Fruit fly (Drosophila melanogaster): ENCODE measurements around the gene CG42327.

Gene CG42327

DNA sequence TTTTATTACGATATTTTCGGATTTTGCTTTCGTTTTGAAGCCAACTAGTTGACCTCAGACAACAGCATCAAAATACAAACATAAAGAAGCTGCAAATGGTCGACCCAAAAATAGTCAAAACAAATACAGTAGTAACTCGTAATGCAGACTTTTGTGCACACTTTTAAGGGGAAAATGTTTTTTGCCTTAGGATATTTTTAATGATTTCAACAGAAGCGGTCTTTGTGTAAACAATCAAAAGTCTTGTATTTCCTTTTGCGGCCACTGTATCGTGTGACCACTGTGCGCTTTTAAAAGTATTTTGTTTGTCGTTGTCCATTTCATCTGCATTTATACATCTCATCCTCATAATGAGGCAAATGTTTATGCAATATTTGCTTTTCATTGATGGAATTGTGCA, 6.5 kb upstream of the CG42327 start (continued):
- TF ChIP-seq fd102C (GFP tag; optimal IDR thresholded peaks at IDR 0.05), result peak; percentile 54
- TF ChIP-seq CG13624 (GFP tag; optimal IDR thresholded peaks at IDR 0.05), result peak; percentile 98
- peak; percentile 97 for TF ChIP-seq rib (GFP tag; IDR thresholded peaks at IDR 0.05)
- TF ChIP-seq Jarid2 (GFP tag; optimal IDR thresholded peaks at IDR 0.05), result peak; percentile 69
- peak; percentile 31 for TF ChIP-seq Elba2 (GFP tag; optimal IDR thresholded peaks at IDR 0.05)
- TF ChIP-seq seq (GFP tag; IDR thresholded peaks at IDR 0.05), result peak; percentile 95
- peak; percentile 97 for TF ChIP-seq Rx (GFP tag; IDR thresholded peaks at IDR 0.05)
- TF ChIP-seq Eip74EF (GFP tag; optimal IDR thresholded peaks at IDR 0.05), result peak in 1 of 2 experiments; percentile 81
- peak; percentile 68 for TF ChIP-seq dan (GFP tag; IDR thresholded peaks at IDR 0.05)
- peak; percentile 97 for TF ChIP-seq Mrtf (GFP tag; IDR thresholded peaks at IDR 0.05)
- peak; percentile 96 for TF ChIP-seq Poxn (GFP tag; IDR thresholded peaks at IDR 0.05)
- peak; percentile 94 for TF ChIP-seq Fer1 (GFP tag; optimal IDR thresholded peaks at IDR 0.05)
- TF ChIP-seq CG8944 (GFP tag; optimal IDR thresholded peaks at IDR 0.05), result peak; percentile 97
- peak; percentile 97 for TF ChIP-seq crc (GFP tag; optimal IDR thresholded peaks at IDR 0.05)
- TF ChIP-seq CG31365 (tag; optimal IDR thresholded peaks at IDR 0.05), result peak; percentile 84
- TF ChIP-seq CG11456 (GFP tag; IDR thresholded peaks at IDR 0.05), result peak; percentile 98
- no peak for TF ChIP-seq tna (GFP tag; IDR thresholded peaks at IDR 0.05; ENCODE audit: partially characterized antibody)
- TF ChIP-seq Lim3 (GFP tag; IDR thresholded peaks at IDR 0.05), result peak; percentile 91
- TF ChIP-seq Atf3 (GFP tag; optimal IDR thresholded peaks at IDR 0.05), result peak; percentile 89
- TF ChIP-seq Hmx (GFP tag; optimal IDR thresholded peaks at IDR 0.05), result peak; percentile 90
- TF ChIP-seq CG2129 (GFP tag; IDR thresholded peaks at IDR 0.05; ENCODE audit: partially characterized antibody), result no peak
- TF ChIP-seq bowl (GFP tag; IDR thresholded peaks at IDR 0.05), result peak; percentile 92
- TF ChIP-seq CG7987 (GFP tag; optimal IDR thresholded peaks at IDR 0.05), result peak; percentile 87
- TF ChIP-seq CG12299 (tag; optimal IDR thresholded peaks at IDR 0.05), result peak; percentile 94
- TF ChIP-seq CG43689 (GFP tag; IDR thresholded peaks at IDR 0.05), result peak; percentile 95
- TF ChIP-seq Hsf (GFP tag; optimal IDR thresholded peaks at IDR 0.05), result peak; percentile 97
- TF ChIP-seq Bdp1 (GFP tag; optimal IDR thresholded peaks at IDR 0.05), result peak; percentile 82
- peak; percentile 93 for TF ChIP-seq scrt (GFP tag; optimal IDR thresholded peaks at IDR 0.05)
- peak; percentile 97 for TF ChIP-seq ranshi (GFP tag; IDR thresholded peaks at IDR 0.05)
- TF ChIP-seq usp (GFP tag; optimal IDR thresholded peaks at IDR 0.05), result no peak
- TF ChIP-seq CG1603 (tag; optimal IDR thresholded peaks at IDR 0.05), result peak; percentile 93
- TF ChIP-seq CG15514 (GFP tag; optimal IDR thresholded peaks at IDR 0.05), result peak; percentile 92
- TF ChIP-seq bbx (GFP tag; IDR thresholded peaks at IDR 0.05; ENCODE audit: partially characterized antibody), result no peak
- peak; percentile 67 for TF ChIP-seq crol (GFP tag; IDR thresholded peaks at IDR 0.05)
- peak; percentile 8 for TF ChIP-seq TFAM (GFP tag; optimal IDR thresholded peaks at IDR 0.05)
- TF ChIP-seq Camta (GFP tag; optimal IDR thresholded peaks at IDR 0.05), result peak; percentile 95
- peak; percentile 97 for TF ChIP-seq vfl (GFP tag; optimal IDR thresholded peaks at IDR 0.05)
- TF ChIP-seq Ssrp (tag; optimal IDR thresholded peaks at IDR 0.05), result peak; percentile 89
- TF ChIP-seq BEAF-32 (GFP tag; optimal IDR thresholded peaks at IDR 0.05), result peak; percentile 9
- TF ChIP-seq zen2 (GFP tag; IDR thresholded peaks at IDR 0.05; ENCODE audit: partially characterized antibody), result no peak
- peak; percentile 96 for TF ChIP-seq CG1647 (GFP tag; optimal IDR thresholded peaks at IDR 0.05)
- TF ChIP-seq Vsx1 (GFP tag; optimal IDR thresholded peaks at IDR 0.05), result peak; percentile 80
- peak; percentile 81 for TF ChIP-seq CG8281 (tag; optimal IDR thresholded peaks at IDR 0.05)
- no peak for TF ChIP-seq CG8478 (optimal IDR thresholded peaks at IDR 0.05)
- peak; percentile 71 for TF ChIP-seq Nf-YB (GFP tag; optimal IDR thresholded peaks at IDR 0.05)
- peak; percentile 96 for TF ChIP-seq CG14050 (GFP tag; IDR thresholded peaks at IDR 0.05)
- peak; percentile 94 for TF ChIP-seq CG6765 (GFP tag; optimal IDR thresholded peaks at IDR 0.05)
- TF ChIP-seq ash1 (GFP tag; optimal IDR thresholded peaks at IDR 0.05), result peak; percentile 73
- TF ChIP-seq Ada2b (GFP tag; IDR thresholded peaks at IDR 0.05), result peak; percentile 98
- TF ChIP-seq CG10543 (GFP tag; optimal IDR thresholded peaks at IDR 0.05), result peak; percentile 98
- peak; percentile 96 for TF ChIP-seq sug (tag; optimal IDR thresholded peaks at IDR 0.05)
